Fruit fly (Drosophila melanogaster) whole organism, prepupa: ENCODE measurements around the gene CG3032.

ENCODE experiments used
- Blimp-1 ChIP-seq: fragments of 200-800 bp; sonication (Bioruptor generic); optimal IDR thresholded peaks from 3 replicates; lab custom pipeline; 2017; ENCODE audit warnings: missing biosample characterization, missing genetic modification characterization, mild to moderate bottlenecking, moderate library complexity, missing genetic modification reagents
- CG11902 ChIP-seq: fragments of 200-800 bp; sonication (Bioruptor generic); optimal IDR thresholded peaks from 3 replicates; lab custom pipeline; 2016; ENCODE audit warnings: missing biosample characterization, missing genetic modification characterization
- CG15336 ChIP-seq: fragments of 200-800 bp; sonication (Bioruptor generic); IDR thresholded peaks from 2 replicates; pipeline ENCODE4 v1.3.6; 2022; ENCODE audit warnings: missing biosample characterization, missing genetic modification characterization
- CG16779 ChIP-seq: fragments of 200-800 bp; sonication (Bioruptor generic); optimal IDR thresholded peaks from 3 replicates; lab custom pipeline; 2017; ENCODE audit warnings: missing biosample characterization, mild to moderate bottlenecking, missing genetic modification characterization
- CG3032 ChIP-seq: fragments of 200-800 bp; optimal IDR thresholded peaks from 2 replicates; lab custom pipeline; 2019; ENCODE audit warnings: missing biosample characterization, mild to moderate bottlenecking, missing genetic modification characterization, moderate library complexity
- CG32006 ChIP-seq: fragments of 200-800 bp; sonication (Bioruptor generic); optimal IDR thresholded peaks from 3 replicates; lab custom pipeline; 2017; ENCODE audit warnings: missing biosample characterization, mild to moderate bottlenecking, missing genetic modification characterization
- CG34406 ChIP-seq: fragments of 200-800 bp; sonication (Bioruptor generic); optimal IDR thresholded peaks from 3 replicates; lab custom pipeline; 2016; ENCODE audit warnings: missing biosample characterization, missing genetic modification characterization
- CG3919 ChIP-seq: fragments of 200-800 bp; sonication (Bioruptor generic); optimal IDR thresholded peaks from 3 replicates; lab custom pipeline; 2016; ENCODE audit warnings: missing biosample characterization, missing genetic modification characterization
- CG6163 ChIP-seq: fragments of 200-800 bp; sonication (Bioruptor generic); IDR thresholded peaks from 3 replicates; pipeline ENCODE4 v1.3.6; 2022; ENCODE audit warnings: missing biosample characterization, missing genetic modification characterization
- CG6808 ChIP-seq: fragments of 200-800 bp; sonication (Bioruptor generic); optimal IDR thresholded peaks from 3 replicates; lab custom pipeline; 2017; ENCODE audit warnings: missing biosample characterization, missing genetic modification characterization, mild to moderate bottlenecking, moderate library complexity, missing genetic modification reagents
- CG6854 ChIP-seq: fragments of 200-800 bp; sonication (Bioruptor generic); optimal IDR thresholded peaks from 2 replicates; lab custom pipeline; 2017; ENCODE audit warnings: missing biosample characterization, mild to moderate bottlenecking, missing genetic modification characterization
- CG8319 ChIP-seq: fragments of 200-800 bp; sonication (Bioruptor generic); optimal IDR thresholded peaks from 3 replicates; lab custom pipeline; 2016; ENCODE audit warnings: missing biosample characterization, missing genetic modification characterization
- Eip75B ChIP-seq: fragments of 200-800 bp; sonication (Bioruptor generic); optimal IDR thresholded peaks from 3 replicates; lab custom pipeline; 2016; ENCODE audit warnings: missing biosample characterization, missing genetic modification characterization
- Eip78C ChIP-seq: fragments of 200-800 bp; sonication (Bioruptor generic); peaks from one replicate; lab custom pipeline; 2016; ENCODE audit warnings: missing biosample characterization, missing genetic modification characterization
- Eip93F ChIP-seq: fragments of 200-800 bp; sonication (Bioruptor generic); optimal IDR thresholded peaks from 2 replicates; lab custom pipeline; 2016; ENCODE audit warnings: missing biosample characterization, mild to moderate bottlenecking, missing genetic modification characterization
- Ets21C ChIP-seq: fragments of 200-800 bp; sonication (Bioruptor generic); optimal IDR thresholded peaks from 3 replicates; lab custom pipeline; 2016; ENCODE audit warnings: missing biosample characterization, missing genetic modification characterization
- Ets96B ChIP-seq: fragments of 200-800 bp; optimal IDR thresholded peaks from 2 replicates; lab custom pipeline; 2019; ENCODE audit warnings: missing biosample characterization, mild to moderate bottlenecking, missing genetic modification characterization, moderate library complexity
- Hr38 ChIP-seq: sonication (Bioruptor generic); optimal IDR thresholded peaks from 2 replicates; lab custom pipeline; 2016; ENCODE audit warnings: missing biosample characterization, missing genetic modification characterization
- Hr39 ChIP-seq: fragments of 200-800 bp; sonication (Bioruptor generic); optimal IDR thresholded peaks from 2 replicates; lab custom pipeline; 2016; ENCODE audit warnings: missing biosample characterization, missing genetic modification characterization
- Hr4 ChIP-seq: fragments of 200-800 bp; sonication (Bioruptor generic); optimal IDR thresholded peaks from 3 replicates; lab custom pipeline; 2016; ENCODE audit warnings: missing biosample characterization, missing genetic modification characterization
- Met ChIP-seq: fragments of 200-800 bp; sonication (Bioruptor generic); optimal IDR thresholded peaks from 3 replicates; lab custom pipeline; 2016; ENCODE audit warnings: missing biosample characterization, missing genetic modification characterization
- OdsH ChIP-seq: fragments of 200-800 bp; sonication (Bioruptor generic); optimal IDR thresholded peaks from 3 replicates; lab custom pipeline; 2016; ENCODE audit warnings: missing biosample characterization, missing genetic modification characterization
- Smox ChIP-seq: fragments of 200-800 bp; sonication (Bioruptor generic); optimal IDR thresholded peaks from 3 replicates; lab custom pipeline; 2016; ENCODE audit warnings: missing biosample characterization, missing genetic modification characterization
- Sox102F ChIP-seq: fragments of 200-800 bp; sonication (Bioruptor generic); optimal IDR thresholded peaks from 2 replicates; lab custom pipeline; 2016; ENCODE audit warnings: missing biosample characterization, mild to moderate bottlenecking, missing genetic modification characterization
- Sox14 ChIP-seq: fragments of 200-800 bp; sonication (Bioruptor generic); optimal IDR thresholded peaks from 3 replicates; lab custom pipeline; 2016; ENCODE audit warnings: missing biosample characterization, missing genetic modification characterization
- Sox15 ChIP-seq: fragments of 200-800 bp; sonication (Bioruptor generic); optimal IDR thresholded peaks from 3 replicates; lab custom pipeline; 2016; ENCODE audit warnings: missing biosample characterization, missing genetic modification characterization
- achi ChIP-seq: fragments of 200-800 bp; sonication (Bioruptor generic); optimal IDR thresholded peaks from 3 replicates; lab custom pipeline; 2016; ENCODE audit warnings: missing biosample characterization, missing genetic modification characterization
- cyc ChIP-seq: fragments of 200-800 bp; sonication (Bioruptor generic); optimal IDR thresholded peaks from 3 replicates; lab custom pipeline; 2016; ENCODE audit warnings: missing biosample characterization, missing genetic modification characterization
- dsx ChIP-seq: fragments of 200-800 bp; optimal IDR thresholded peaks from 3 replicates; lab custom pipeline; 2019; ENCODE audit warnings: missing biosample characterization, mild to moderate bottlenecking, missing genetic modification characterization, moderate library complexity; ENCODE audit not compliant: poor library complexity, severe bottlenecking
- eg ChIP-seq: fragments of 200-800 bp; sonication (Bioruptor generic); IDR thresholded peaks from 3 replicates; pipeline ENCODE4 v1.3.6; 2022; ENCODE audit warnings: missing biosample characterization, missing genetic modification characterization
- esn ChIP-seq: fragments of 200-800 bp; sonication (Bioruptor generic); optimal IDR thresholded peaks from 2 replicates; lab custom pipeline; 2016; ENCODE audit warnings: missing biosample characterization, mild to moderate bottlenecking, missing genetic modification characterization, moderate library complexity
- fkh ChIP-seq: fragments of 200-800 bp; sonication (Bioruptor generic); optimal IDR thresholded peaks from 3 replicates; lab custom pipeline; 2017; ENCODE audit warnings: missing biosample characterization, mild to moderate bottlenecking, missing genetic modification characterization, moderate library complexity
- lz ChIP-seq: fragments of 200-800 bp; sonication (Bioruptor generic); optimal IDR thresholded peaks from 3 replicates; lab custom pipeline; 2016; ENCODE audit warnings: missing biosample characterization, missing genetic modification characterization
- pdm3 ChIP-seq: fragments of 200-800 bp; sonication (Bioruptor generic); optimal IDR thresholded peaks from 3 replicates; lab custom pipeline; 2016; ENCODE audit warnings: missing biosample characterization, missing genetic modification characterization
- salr ChIP-seq, 2 experiments: fragments of 200-800 bp; sonication (Bioruptor generic); optimal IDR thresholded peaks; 3 replicates each; lab custom pipeline; 2016 to 2018; ENCODE audit warnings: missing biosample characterization in 2 of 2, missing genetic modification characterization in 2 of 2, mild to moderate bottlenecking in 1 of 2
- ss ChIP-seq, 2 experiments: fragments of 200-800 bp; sonication (Bioruptor generic); optimal IDR thresholded peaks; 2 replicates in 1 of 2; 3 replicates in 1 of 2; lab custom pipeline; 2017 to 2018; ENCODE audit warnings: mild to moderate bottlenecking in 2 of 2, missing biosample characterization in 2 of 2, missing genetic modification characterization in 2 of 2, moderate library complexity in 1 of 2
- svp ChIP-seq: fragments of 200-800 bp; sonication (Bioruptor generic); peaks from one replicate; lab custom pipeline; 2016; ENCODE audit warnings: missing biosample characterization, missing genetic modification characterization
- topi ChIP-seq: fragments of 200-800 bp; sonication (Bioruptor generic); optimal IDR thresholded peaks from 3 replicates; lab custom pipeline; 2016; ENCODE audit warnings: missing biosample characterization, missing genetic modification characterization

CG3032 gene

dm6 chrX:6990105-6990504, 23.6 kb downstream of the CG3032 start:
- TF ChIP-seq Eip75B: peak; percentile 18
- TF ChIP-seq esn (GFP tag; lab: Kevin White, UChicago): peak; percentile 31
- peak; percentile 47 for TF ChIP-seq topi (GFP tag; lab: Kevin White, UChicago)
- TF ChIP-seq eg (GFP tag; lab: Robert Waterston, UW): no peak
- TF ChIP-seq CG15336 (GFP tag; lab: Robert Waterston, UW): 0 out of 2 replicates have a peak, but pooled peaks have one; percentile 11
- TF ChIP-seq Eip78C (GFP tag; lab: Kevin White, UChicago): peak; percentile 71
- no peak for TF ChIP-seq OdsH (GFP tag; lab: Kevin White, UChicago)
- peak; percentile 39 for TF ChIP-seq cyc (GFP tag; lab: Kevin White, UChicago)
- no peak for TF ChIP-seq CG34406 (GFP tag; lab: Kevin White, UChicago)
- no peak for TF ChIP-seq achi
- peak; percentile 28 for TF ChIP-seq lz
- peak; percentile 19 for TF ChIP-seq CG3919 (GFP tag; lab: Kevin White, UChicago)
- no peak for TF ChIP-seq pdm3
- no peak for TF ChIP-seq CG6808 (GFP tag; lab: Kevin White, UChicago)
- no peak for TF ChIP-seq dsx (GFP tag; lab: Kevin White, UChicago)
- TF ChIP-seq Hr4 (GFP tag; lab: Kevin White, UChicago): no peak
- TF ChIP-seq Sox102F (GFP tag; lab: Kevin White, UChicago): peak; percentile 20
- TF ChIP-seq Hr39 (GFP tag; lab: Kevin White, UChicago): peak; percentile 0
- TF ChIP-seq CG6163: no peak
- no peak for TF ChIP-seq CG8319
- peak; percentile 12 for TF ChIP-seq Sox14 (GFP tag; lab: Kevin White, UChicago)
- TF ChIP-seq fkh (GFP tag; lab: Kevin White, UChicago): no peak
- no peak for TF ChIP-seq Blimp-1 (GFP tag; lab: Kevin White, UChicago)
- TF ChIP-seq salr (GFP tag; optimal IDR thresholded peaks at IDR 0.05; lab: Kevin White, UChicago): no peak
- TF ChIP-seq Hr38 (GFP tag; lab: Kevin White, UChicago): no peak
- TF ChIP-seq CG32006 (GFP tag; lab: Kevin White, UChicago): peak; percentile 23
- TF ChIP-seq Ets21C (GFP tag; lab: Kevin White, UChicago): no peak
- peak; percentile 28 for TF ChIP-seq Smox (GFP tag; lab: Kevin White, UChicago)
- peak; percentile 41 for TF ChIP-seq Met (GFP tag; lab: Kevin White, UChicago)
- peak; percentile 59 for TF ChIP-seq svp
- TF ChIP-seq Ets96B (tag; lab: Kevin White, UChicago): no peak
- no peak for TF ChIP-seq CG11902 (GFP tag; lab: Kevin White, UChicago)
- peak in 1 of 2 experiments; percentile 8 for TF ChIP-seq ss (GFP tag; optimal IDR thresholded peaks at IDR 0.05; lab: Kevin White, UChicago)
- TF ChIP-seq Eip93F (GFP tag; lab: Kevin White, UChicago): peak; percentile 7

- no peak for TF ChIP-seq CG3032
- TF ChIP-seq salr (GFP tag; optimal IDR thresholded peaks at IDR 0.05; lab: Kevin White, UChicago): no peak
- no peak for TF ChIP-seq Hr38 (GFP tag; lab: Kevin White, UChicago)
- TF ChIP-seq cyc (GFP tag; lab: Kevin White, UChicago): no peak
- no peak for TF ChIP-seq Ets96B (tag; lab: Kevin White, UChicago)
- no peak for TF ChIP-seq CG6808 (GFP tag; lab: Kevin White, UChicago)
- no peak for TF ChIP-seq CG34406 (GFP tag; lab: Kevin White, UChicago)
- no peak for TF ChIP-seq CG11902 (GFP tag; lab: Kevin White, UChicago)
- no peak for TF ChIP-seq CG6854 (GFP tag; lab: Kevin White, UChicago)
- TF ChIP-seq CG16779: no peak
- TF ChIP-seq Sox15 (GFP tag; lab: Kevin White, UChicago): no peak
- TF ChIP-seq, all 60 proteins: peak for 0
Observed at dm6 chrX:6988632-6989338, 24.9 kb downstream of the CG3032 start.
